Worm (Caenorhabditis elegans): Measurements from ENCODE around the gene smk-1.

DNA sequence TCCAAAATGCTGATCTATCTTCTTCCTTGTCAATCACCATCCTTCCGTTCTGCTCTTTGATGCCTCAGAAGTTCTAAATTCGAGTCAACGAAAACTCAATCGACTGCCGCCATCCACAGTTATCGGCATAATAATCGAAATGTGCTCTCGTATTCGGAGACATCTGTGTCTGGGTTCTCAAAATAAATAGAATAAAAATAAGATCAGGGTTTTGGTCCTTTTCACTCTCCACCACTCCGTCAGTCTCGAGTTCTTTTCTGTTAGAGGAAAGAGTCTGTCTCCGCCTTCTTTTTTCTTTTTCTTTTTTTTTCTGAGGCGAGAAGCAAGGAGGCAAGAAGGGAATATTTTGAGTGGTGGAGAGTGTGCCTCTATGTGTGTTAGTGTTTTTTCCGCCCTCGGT is 16.2 kb downstream of the smk-1 start, which contains the start of gene F41E6.17:
- TF ChIP-seq flt-1 (GFP tag; IDR thresholded peaks at IDR 0.05) (no peak), hmg-4 (GFP tag; optimal IDR thresholded peaks at IDR 0.05) (no peak), sea-1 (GFP tag; conservative IDR thresholded peaks at IDR 0.05) (no peak), F13C5.2 (tag; optimal IDR thresholded peaks at IDR 0.05) (no peak), ama-1 (optimal IDR thresholded peaks at IDR 0.05) (no peak), hmbx-1 (tag; optimal IDR thresholded peaks at IDR 0.05) (no peak), ceh-13 (GFP tag; optimal IDR thresholded peaks at IDR 0.05) (no peak), tbx-11 (GFP tag; IDR thresholded peaks at IDR 0.05) (no peak), aly-1 (tag; optimal IDR thresholded peaks at IDR 0.05) (no peak), scrt-1 (GFP tag; IDR thresholded peaks at IDR 0.05) (no peak), pes-1 (GFP tag; IDR thresholded peaks at IDR 0.05) (no peak)

Data from whole organism, early embryonic.